Fruit fly (Drosophila melanogaster) whole organism, embryonic: Measurements from ENCODE around the gene CG2182.

ENCODE experiments used
- ATbp ChIP-seq: fragments of 200-800 bp; sonication (Bioruptor generic); optimal IDR thresholded peaks from 2 replicates; lab custom pipeline; 2017; ENCODE audit warnings: missing biosample characterization, mild to moderate bottlenecking, missing genetic modification characterization, missing genetic modification reagents
- Awh ChIP-seq: fragments of 200-800 bp; sonication (Bioruptor generic); IDR thresholded peaks from 2 replicates; pipeline ENCODE4, ENCODE4 v1.3.6; 2022; ENCODE audit warnings: missing biosample characterization, missing genetic modification characterization
- B-H2 ChIP-seq: fragments of 200-800 bp; sonication (Bioruptor generic); optimal IDR thresholded peaks from 2 replicates; lab custom pipeline; 2018; ENCODE audit warnings: missing biosample characterization, mild to moderate bottlenecking, missing genetic modification characterization
- CG10147 ChIP-seq: fragments of 200-800 bp; sonication (Bioruptor generic); optimal IDR thresholded peaks from 2 replicates; lab custom pipeline; 2019; ENCODE audit warnings: missing biosample characterization, mild to moderate bottlenecking, missing genetic modification characterization, moderate library complexity
- CG10543 ChIP-seq: fragments of 200-800 bp; sonication (Bioruptor generic); optimal IDR thresholded peaks from 3 replicates; lab custom pipeline; 2017; ENCODE audit warnings: missing biosample characterization, mild to moderate bottlenecking, missing genetic modification characterization, moderate library complexity
- CG11696 ChIP-seq: fragments of 200-800 bp; sonication (Bioruptor generic); IDR thresholded peaks from 2 replicates; pipeline ENCODE4 v1.3.6; 2022; ENCODE audit warnings: missing biosample characterization, missing genetic modification characterization
- CG15479 ChIP-seq: fragments of 200-800 bp; sonication (Bioruptor generic); optimal IDR thresholded peaks from 3 replicates; lab custom pipeline; 2019; ENCODE audit warnings: missing biosample characterization, mild to moderate bottlenecking, missing genetic modification characterization, moderate library complexity
- CG16813 ChIP-seq: fragments of 200-800 bp; sonication (Bioruptor generic); IDR thresholded peaks from 3 replicates; pipeline ENCODE4 v1.3.6; 2022; ENCODE audit warnings: missing biosample characterization, missing genetic modification characterization; ENCODE audit not compliant: partially characterized antibody
- CG17802 ChIP-seq: fragments of 200-800 bp; sonication (Bioruptor generic); optimal IDR thresholded peaks from 2 replicates; lab custom pipeline; 2018; ENCODE audit warnings: missing biosample characterization, mild to moderate bottlenecking, missing genetic modification characterization, moderate library complexity
- CG17912 ChIP-seq: fragments of 200-800 bp; sonication (Bioruptor generic); optimal IDR thresholded peaks from 2 replicates; lab custom pipeline; 2018; ENCODE audit warnings: missing biosample characterization, mild to moderate bottlenecking, missing genetic modification characterization
- CG18764 ChIP-seq: fragments of 200-800 bp; sonication (Bioruptor generic); optimal IDR thresholded peaks from 3 replicates; lab custom pipeline; 2016; ENCODE audit warnings: missing biosample characterization, missing genetic modification characterization
- CG2120 ChIP-seq: fragments of 200-800 bp; sonication (Bioruptor generic); optimal IDR thresholded peaks from 3 replicates; lab custom pipeline; 2016; ENCODE audit warnings: missing biosample characterization, missing genetic modification characterization
- CG2129 ChIP-seq: fragments of 200-800 bp; sonication (Bioruptor generic); IDR thresholded peaks from 2 replicates; pipeline ENCODE4 v1.3.6; 2022; ENCODE audit warnings: missing biosample characterization, missing genetic modification characterization; ENCODE audit not compliant: partially characterized antibody
- CG30020 ChIP-seq: fragments of 200-800 bp; optimal IDR thresholded peaks from 2 replicates; lab custom pipeline; 2019; ENCODE audit warnings: missing biosample characterization, mild to moderate bottlenecking, missing genetic modification characterization, moderate library complexity
- CG4360 ChIP-seq: fragments of 200-800 bp; sonication (Bioruptor generic); IDR thresholded peaks from 2 replicates; pipeline ENCODE4 v1.3.6; 2022; ENCODE audit warnings: missing biosample characterization, missing genetic modification characterization
- CG5180 ChIP-seq: fragments of 200-800 bp; sonication (Bioruptor generic); optimal IDR thresholded peaks from 3 replicates; lab custom pipeline; 2017; ENCODE audit warnings: missing biosample characterization, missing genetic modification characterization, mild to moderate bottlenecking, moderate library complexity, missing genetic modification reagents
- CG6813 ChIP-seq: fragments of 200-800 bp; sonication (Bioruptor generic); optimal IDR thresholded peaks from 2 replicates; lab custom pipeline; 2017; ENCODE audit warnings: missing biosample characterization, missing genetic modification characterization, mild to moderate bottlenecking, moderate library complexity, missing genetic modification reagents
- CG7556 ChIP-seq: fragments of 200-800 bp; sonication (Bioruptor generic); optimal IDR thresholded peaks from 2 replicates; lab custom pipeline; 2017; ENCODE audit warnings: missing biosample characterization, mild to moderate bottlenecking, missing genetic modification characterization
- CG7786 ChIP-seq: fragments of 200-800 bp; sonication (Bioruptor generic); optimal IDR thresholded peaks from 2 replicates; lab custom pipeline; 2016; ENCODE audit warnings: missing biosample characterization, missing genetic modification characterization
- Dad ChIP-seq: fragments of 200-800 bp; sonication (Bioruptor generic); optimal IDR thresholded peaks from 3 replicates; lab custom pipeline; 2016; ENCODE audit warnings: missing biosample characterization, missing genetic modification characterization
- Dbx ChIP-seq: fragments of 200-800 bp; sonication (Bioruptor generic); IDR thresholded peaks from 3 replicates; pipeline ENCODE4 v1.3.6; 2022; ENCODE audit warnings: missing biosample characterization, missing genetic modification characterization
- Dek ChIP-seq: fragments of 200-800 bp; sonication (Bioruptor generic); optimal IDR thresholded peaks from 3 replicates; lab custom pipeline; 2019; ENCODE audit warnings: missing biosample characterization, mild to moderate bottlenecking, missing genetic modification characterization, moderate library complexity
- Eip74EF ChIP-seq, 2 experiments: fragments of 200-800 bp in 1 of 2; fragments of >200 bp in 1 of 2; sonication (Bioruptor generic) in 1 of 2; optimal IDR thresholded peaks; 2 replicates each; lab custom pipeline; 2017 to 2019; ENCODE audit warnings: missing biosample characterization in 2 of 2, missing genetic modification characterization in 2 of 2, mild to moderate bottlenecking in 1 of 2, moderate library complexity in 1 of 2
- Elba2 ChIP-seq: fragments of 200-800 bp; sonication (Bioruptor generic); optimal IDR thresholded peaks from 3 replicates; lab custom pipeline; 2016; ENCODE audit warnings: missing biosample characterization, missing genetic modification characterization
- HmgD ChIP-seq: fragments of 200-800 bp; sonication (Bioruptor generic); optimal IDR thresholded peaks from 3 replicates; lab custom pipeline; 2016; ENCODE audit warnings: missing biosample characterization, missing genetic modification characterization
- Lhr ChIP-seq: fragments of 200-800 bp; sonication (Bioruptor generic); optimal IDR thresholded peaks from 3 replicates; lab custom pipeline; 2017; ENCODE audit warnings: mild to moderate bottlenecking, missing biosample characterization, missing genetic modification reagents, missing genetic modification characterization
- MBD-R2 ChIP-seq: fragments of 200-800 bp; sonication (Bioruptor generic); IDR thresholded peaks from 2 replicates; pipeline ENCODE4 v1.3.6; 2022; ENCODE audit warnings: missing biosample characterization, missing genetic modification characterization
- MESR4 ChIP-seq: fragments of 200-800 bp; sonication (Bioruptor generic); optimal IDR thresholded peaks from 2 replicates; lab custom pipeline; 2018; ENCODE audit warnings: missing biosample characterization, mild to moderate bottlenecking, missing genetic modification characterization, moderate library complexity
- Mad ChIP-seq: fragments of 200-800 bp; sonication (Bioruptor generic); optimal IDR thresholded peaks from 2 replicates; lab custom pipeline; 2016; ENCODE audit warnings: missing biosample characterization, missing genetic modification characterization
- NC2α ChIP-seq: fragments of 200-800 bp; sonication (Bioruptor generic); optimal IDR thresholded peaks from 2 replicates; lab custom pipeline; 2016; ENCODE audit warnings: missing biosample characterization, missing genetic modification characterization
- Ravus ChIP-seq: fragments of 200-800 bp; sonication (Bioruptor generic); IDR thresholded peaks from 2 replicates; pipeline ENCODE4 v1.3.6; 2022; ENCODE audit warnings: missing biosample characterization, missing genetic modification characterization
- Rfx ChIP-seq: fragments of 200-800 bp; sonication (Bioruptor generic); IDR thresholded peaks from 2 replicates; pipeline ENCODE4 v1.3.6; 2022; ENCODE audit warnings: missing biosample characterization, missing genetic modification characterization
- Xrp1 ChIP-seq: fragments of 200-800 bp; sonication (Bioruptor generic); IDR thresholded peaks from 2 replicates; pipeline ENCODE4 v1.3.6; 2022; ENCODE audit warnings: missing biosample characterization, missing genetic modification characterization
- ash1 ChIP-seq: fragments of 200-800 bp; sonication (Bioruptor generic); optimal IDR thresholded peaks from 2 replicates; lab custom pipeline; 2018; ENCODE audit warnings: missing biosample characterization, mild to moderate bottlenecking, missing genetic modification characterization
- bcd ChIP-seq: fragments of 200-800 bp; sonication (Bioruptor generic); optimal IDR thresholded peaks from 2 replicates; lab custom pipeline; 2017; ENCODE audit warnings: missing biosample characterization, mild to moderate bottlenecking, missing genetic modification characterization
- caup ChIP-seq: fragments of 200-800 bp; sonication (Bioruptor generic); optimal IDR thresholded peaks from 3 replicates; lab custom pipeline; 2017; ENCODE audit warnings: missing biosample characterization, mild to moderate bottlenecking, missing genetic modification characterization, moderate library complexity; ENCODE audit not compliant: severe bottlenecking
- cwo ChIP-seq: fragments of 200-800 bp; sonication (Bioruptor generic); optimal IDR thresholded peaks from 3 replicates; lab custom pipeline; 2017; ENCODE audit warnings: missing biosample characterization, missing genetic modification characterization, mild to moderate bottlenecking, moderate library complexity, missing genetic modification reagents
- dmrt11E ChIP-seq: fragments of 200-800 bp; sonication (Bioruptor generic); optimal IDR thresholded peaks from 3 replicates; lab custom pipeline; 2018; ENCODE audit warnings: missing biosample characterization, mild to moderate bottlenecking, missing genetic modification characterization, moderate library complexity
- dpn ChIP-seq, 2 experiments: fragments of 200-800 bp; sonication (Bioruptor generic); optimal IDR thresholded peaks; 3 replicates each; lab custom pipeline; 2016; ENCODE audit warnings: missing biosample characterization in 2 of 2, missing genetic modification characterization in 2 of 2
- eve ChIP-seq, 2 experiments: fragments of >200 bp; optimal IDR thresholded peaks; 2 replicates each; lab custom pipeline; 2017; ENCODE audit warnings: missing biosample characterization in 2 of 2, missing genetic modification characterization in 2 of 2
- jing ChIP-seq: fragments of 200-800 bp; sonication (Bioruptor generic); optimal IDR thresholded peaks from 2 replicates; lab custom pipeline; 2018; ENCODE audit warnings: missing biosample characterization, mild to moderate bottlenecking, missing genetic modification characterization
- lab ChIP-seq: fragments of 200-800 bp; sonication (Bioruptor generic); optimal IDR thresholded peaks from 3 replicates; lab custom pipeline; 2017; ENCODE audit warnings: missing biosample characterization, missing genetic modification characterization, mild to moderate bottlenecking, moderate library complexity, missing genetic modification reagents
- mld ChIP-seq: fragments of 200-800 bp; sonication (Bioruptor generic); IDR thresholded peaks from 3 replicates; pipeline ENCODE4 v1.3.6; 2022; ENCODE audit warnings: missing biosample characterization, missing genetic modification characterization; ENCODE audit not compliant: partially characterized antibody
- odd ChIP-seq: fragments of 200-800 bp; sonication (Bioruptor generic); optimal IDR thresholded peaks from 2 replicates; lab custom pipeline; 2017; ENCODE audit warnings: missing biosample characterization, mild to moderate bottlenecking, missing genetic modification characterization
- onecut ChIP-seq: fragments of 200-800 bp; sonication (Bioruptor generic); IDR thresholded peaks from 2 replicates; pipeline ENCODE4 v1.3.6; 2022; ENCODE audit warnings: missing biosample characterization, missing genetic modification characterization
- p53 ChIP-seq: fragments of 200-800 bp; sonication (Bioruptor generic); optimal IDR thresholded peaks from 2 replicates; lab custom pipeline; 2016; ENCODE audit warnings: missing biosample characterization, missing genetic modification characterization
- repo ChIP-seq: fragments of 200-800 bp; sonication (Bioruptor generic); optimal IDR thresholded peaks from 2 replicates; lab custom pipeline; 2016; ENCODE audit warnings: missing biosample characterization, missing genetic modification characterization
- slbo ChIP-seq: fragments of 200-800 bp; sonication (Bioruptor generic); IDR thresholded peaks from 2 replicates; pipeline ENCODE4 v1.3.6; 2022; ENCODE audit warnings: missing biosample characterization, missing genetic modification characterization
- sr ChIP-seq: fragments of 200-800 bp; sonication (Bioruptor generic); IDR thresholded peaks from 3 replicates; pipeline ENCODE4 v1.3.6; 2022; ENCODE audit warnings: missing biosample characterization, missing genetic modification characterization
- stwl ChIP-seq: fragments of 200-800 bp; sonication (Bioruptor generic); optimal IDR thresholded peaks from 3 replicates; lab custom pipeline; 2018; ENCODE audit warnings: missing biosample characterization, mild to moderate bottlenecking, missing genetic modification characterization, moderate library complexity

The CG2182 gene

DNA sequence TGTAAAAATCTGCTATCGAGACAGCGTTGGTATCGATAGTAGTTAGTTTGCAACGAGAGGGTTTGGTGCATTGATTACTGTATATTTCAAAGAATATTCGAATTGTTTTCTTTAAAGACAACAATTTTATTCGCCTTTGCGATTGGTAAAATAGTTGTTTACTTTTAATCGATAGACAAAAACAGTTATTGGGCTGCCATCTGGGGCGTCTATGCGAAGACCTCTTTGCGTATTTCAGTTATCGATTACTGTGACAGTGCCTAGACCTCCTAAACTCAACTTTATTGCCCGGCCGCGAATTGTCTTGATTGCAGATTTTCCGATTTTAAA, 46.6 kb downstream of the CG2182 start, which contains the start of gene Atu (continued):
- TF ChIP-seq jing (GFP tag; lab: Kevin White, UChicago) (no peak), CG11696 (no peak), eve (GFP tag; optimal IDR thresholded peaks at IDR 0.05; lab: Kevin White, UChicago) (no peak), sr (GFP tag; lab: Robert Waterston, UW) (no peak), slbo (GFP tag; lab: Robert Waterston, UW) (peak; percentile 49; the same call in 1 of the 2 replicates), onecut (peak; percentile 6; the same call in 1 of the 2 replicates), ash1 (GFP tag; lab: Kevin White, UChicago) (no peak), CG17802 (tag; lab: Kevin White, UChicago) (no peak), stwl (tag; lab: Kevin White, UChicago) (peak; percentile 60), caup (no peak), Xrp1 (no peak), CG10543 (GFP tag; lab: Kevin White, UChicago) (no peak), NC2α (GFP tag; lab: Kevin White, UChicago) (peak; percentile 2), CG4360 (GFP tag; lab: Robert Waterston, UW) (no peak), CG16813 (GFP tag; lab: Robert Waterston, UW) (peak; percentile 93), Mad (GFP tag; lab: Kevin White, UChicago) (peak; percentile 7), CG7556 (GFP tag; lab: Kevin White, UChicago) (no peak), dpn (GFP tag; optimal IDR thresholded peaks at IDR 0.05; lab: Kevin White, UChicago) (peak in 1 of 2 experiments; percentile 16), Awh (GFP tag; lab: Robert Waterston, UW) (no peak), Dad (GFP tag; lab: Kevin White, UChicago) (peak; percentile 32), mld (GFP tag; lab: Robert Waterston, UW) (peak; percentile 42; the same call in 1 of the 3 replicates), Rfx (GFP tag; lab: Robert Waterston, UW) (peak; percentile 41; the same call in 1 of the 2 replicates), Lhr (GFP tag; lab: Kevin White, UChicago) (peak; percentile 11), MBD-R2 (GFP tag; lab: Robert Waterston, UW) (peak; percentile 76), cwo (GFP tag; lab: Kevin White, UChicago) (no peak), odd (GFP tag; lab: Kevin White, UChicago) (no peak), ATbp (no peak), bcd (no peak), MESR4 (GFP tag; lab: Kevin White, UChicago) (peak; percentile 24), CG18764 (GFP tag; lab: Kevin White, UChicago) (peak; percentile 29), CG15479 (GFP tag; lab: Kevin White, UChicago) (no peak), CG6813 (GFP tag; lab: Kevin White, UChicago) (no peak), CG17912 (GFP tag; lab: Kevin White, UChicago) (no peak), Dbx (GFP tag; lab: Robert Waterston, UW) (no peak), CG30020 (peak; percentile 58), Elba2 (no peak), CG2120 (peak; percentile 72), p53 (no peak), lab (no peak), CG7786 (peak; percentile 55), dmrt11E (peak; percentile 15), B-H2 (GFP tag; lab: Kevin White, UChicago) (peak; percentile 5), Ravus (GFP tag; lab: Robert Waterston, UW) (no peak), CG10147 (peak; percentile 38), CG5180 (GFP tag; lab: Kevin White, UChicago) (no peak), HmgD (peak; percentile 51), repo (GFP tag; lab: Kevin White, UChicago) (no peak), Dek (peak; percentile 13), CG2129 (peak; percentile 89), Eip74EF (GFP tag; optimal IDR thresholded peaks at IDR 0.05; lab: Kevin White, UChicago) (no peak)
